Worm (Caenorhabditis elegans) whole organism, L4/young adult: ENCODE measurements around the gene B0334.5.
A peak's percentile ranks its signal among the peaks of the same experiment; 100 is the strongest.

Experiments
- W03F9.2 ChIP-seq: fragments of 150-350 bp; optimal IDR thresholded peaks from 2 replicates; lab custom pipeline; 2014; ENCODE audit warnings: missing biosample characterization, missing genetic modification characterization
- dao-5 ChIP-seq: sonication (generic microtip); optimal IDR thresholded peaks from 2 replicates; lab custom pipeline; 2016; ENCODE audit warnings: missing genotype, missing genetic modification characterization, moderate library complexity, missing compliant biosample characterization
- him-1 ChIP-seq: sonication (generic microtip); optimal IDR thresholded peaks from 2 replicates; lab custom pipeline; 2016; ENCODE audit warnings: missing genotype, missing genetic modification reagents, missing genetic modification characterization, missing compliant biosample characterization

B0334.5 gene

ce11 chrII:11510373-11510772, 12.9 kb downstream of the B0334.5 start, which contains the start of gene npr-41:
Gene npr-41, plus strand, starts transcription at chrII:11510673.
- TF ChIP-seq him-1 (tag; lab: Kevin White, UChicago) (no peak), dao-5 (no peak), W03F9.2 (tag; lab: Kevin White, UChicago) (no peak)

- no peak for TF ChIP-seq dao-5
- TF ChIP-seq W03F9.2 (tag; lab: Kevin White, UChicago) = no peak
- TF ChIP-seq him-1 (tag; lab: Kevin White, UChicago) = no peak
Measured at ce11 chrII:11512921-11513320, 15.5 kb downstream of the B0334.5 start.

ce11 chrII:11514775-11515174, 17.3 kb downstream of the B0334.5 start, which contains the start of gene srh-44:
Gene srh-44, plus strand, starts transcription at chrII:11515075.
- TF ChIP-seq him-1 (tag; lab: Kevin White, UChicago) = no peak
- TF ChIP-seq W03F9.2 (tag; lab: Kevin White, UChicago) = no peak
- no peak for TF ChIP-seq dao-5

ce11 chrII:11518184-11518583, 20.7 kb downstream of the B0334.5 start, which contains the start of gene B0334.10:
Gene B0334.10, plus strand, starts transcription at chrII:11518484.
- TF ChIP-seq him-1 (tag; lab: Kevin White, UChicago) (no peak), W03F9.2 (tag; lab: Kevin White, UChicago) (no peak), dao-5 (no peak)

ce11 chrII:11521300-11521699, 23.8 kb downstream of the B0334.5 start, which contains the start of gene Y62F5A.10:
Gene Y62F5A.10, plus strand, starts transcription at chrII:11521600.
- TF ChIP-seq dao-5 (no peak), him-1 (tag; lab: Kevin White, UChicago) (no peak), W03F9.2 (tag; lab: Kevin White, UChicago) (no peak)

ce11 chrII:11526954-11527353, 29.5 kb downstream of the B0334.5 start, which contains the start of gene age-1:
Gene age-1, minus strand, starts transcription at chrII:11527054.
- TF ChIP-seq dao-5 (no peak), W03F9.2 (tag; lab: Kevin White, UChicago) (no peak), him-1 (tag; lab: Kevin White, UChicago) (no peak)

ce11 chrII:11533716-11534115, 36.3 kb downstream of the B0334.5 start, which contains the start of gene mdt-8:
Gene mdt-8, minus strand, starts transcription at chrII:11533816.
- no peak for TF ChIP-seq W03F9.2 (tag; lab: Kevin White, UChicago)
- no peak for TF ChIP-seq him-1 (tag; lab: Kevin White, UChicago)
- no peak for TF ChIP-seq dao-5

ce11 chrII:11534429-11535099, 37.1 kb downstream of the B0334.5 start, which contains the start of gene Y62F5A.12:
Gene Y62F5A.12, minus strand, starts transcription at chrII:11534479.
- peak; percentile 57 for TF ChIP-seq W03F9.2 (tag; lab: Kevin White, UChicago)
- TF ChIP-seq him-1 (tag; lab: Kevin White, UChicago) = peak; percentile 62

- TF ChIP-seq him-1 (tag; lab: Kevin White, UChicago) (no peak), W03F9.2 (tag; lab: Kevin White, UChicago) (no peak), dao-5 (no peak)
Measured at ce11 chrII:11535429-11535828, 38.0 kb downstream of the B0334.5 start.

ce11 chrII:11535924-11536323, 38.5 kb downstream of the B0334.5 start:
- TF ChIP-seq dao-5 (no peak), W03F9.2 (tag; lab: Kevin White, UChicago) (no peak)

ce11 chrII:11536505-11536904, 39.0 kb downstream of the B0334.5 start:
- TF ChIP-seq dao-5 = no peak
- no peak for TF ChIP-seq W03F9.2 (tag; lab: Kevin White, UChicago)
- no peak for TF ChIP-seq him-1 (tag; lab: Kevin White, UChicago)

- no peak for TF ChIP-seq W03F9.2 (tag; lab: Kevin White, UChicago)
- TF ChIP-seq him-1 (tag; lab: Kevin White, UChicago) = no peak
- TF ChIP-seq dao-5 = no peak
Measured at ce11 chrII:11537115-11537514, 39.6 kb downstream of the B0334.5 start.

ce11 chrII:11537606-11538016, 40.1 kb downstream of the B0334.5 start:
- TF ChIP-seq W03F9.2 (tag; lab: Kevin White, UChicago) = no peak
- TF ChIP-seq him-1 (tag; lab: Kevin White, UChicago) = no peak
- no peak for TF ChIP-seq dao-5

ce11 chrII:11538741-11539140, 41.3 kb downstream of the B0334.5 start, which contains the start of gene Y62F5A.9:
Gene Y62F5A.9, minus strand, starts transcription at chrII:11538841.
- no peak for TF ChIP-seq dao-5
- no peak for TF ChIP-seq W03F9.2 (tag; lab: Kevin White, UChicago)
- TF ChIP-seq him-1 (tag; lab: Kevin White, UChicago) = no peak
